Worm (Caenorhabditis elegans) whole organism, L2 larva: ENCODE measurements around the gene srh-166.

Experiments used
- C34F6.9 ChIP-seq: fragments of 150-350 bp; optimal IDR thresholded peaks from 2 replicates; lab custom pipeline; 2014; ENCODE audit warnings: missing biosample characterization, missing genetic modification characterization
- F13H6.1 ChIP-seq: sonication (generic microtip); optimal IDR thresholded peaks from 2 replicates; lab custom pipeline; 2016; ENCODE audit warnings: missing genetic modification characterization, missing compliant biosample characterization
- R02D3.7 ChIP-seq: fragments of 150-350 bp; optimal IDR thresholded peaks from 2 replicates; lab custom pipeline; 2014; ENCODE audit warnings: missing biosample characterization, missing genetic modification characterization
- Y55F3AM.14 ChIP-seq: fragments of 200-800 bp; sonication (Bioruptor generic); optimal IDR thresholded peaks from 2 replicates; lab custom pipeline; 2018; ENCODE audit warnings: mild to moderate bottlenecking, missing genetic modification characterization, missing compliant biosample characterization
- ZK546.5 ChIP-seq: sonication (generic microtip); optimal IDR thresholded peaks from 2 replicates; lab custom pipeline; 2017; ENCODE audit warnings: missing biosample characterization, missing genetic modification characterization
- aly-2 ChIP-seq: fragments of 150-350 bp; optimal IDR thresholded peaks from 2 replicates; lab custom pipeline; 2014; ENCODE audit warnings: missing biosample characterization, missing genetic modification characterization
- ama-1 ChIP-seq: fragments of 150-350 bp; optimal IDR thresholded peaks from 2 replicates; lab custom pipeline; 2018; ENCODE audit warnings: inconsistent platforms
- blmp-1 ChIP-seq: sonication (generic microtip); optimal IDR thresholded peaks from 2 replicates; lab custom pipeline; 2017; ENCODE audit warnings: missing genetic modification characterization, mild to moderate bottlenecking, missing compliant biosample characterization, antibody characterized with exemption, moderate library complexity; ENCODE audit not compliant: insufficient read depth
- ceh-16 ChIP-seq: fragments of 150-350 bp; optimal IDR thresholded peaks from 2 replicates; lab custom pipeline; 2014; ENCODE audit warnings: missing biosample characterization, missing genetic modification characterization
- ceh-82 ChIP-seq: fragments of 150-350 bp; optimal IDR thresholded peaks from 2 replicates; lab custom pipeline; 2014; ENCODE audit warnings: missing biosample characterization, missing genetic modification characterization
- crh-2 ChIP-seq: sonication (generic microtip); optimal IDR thresholded peaks from 2 replicates; lab custom pipeline; 2017; ENCODE audit warnings: missing biosample characterization, missing genetic modification characterization
- dmd-4 ChIP-seq: sonication (generic microtip); optimal IDR thresholded peaks from 2 replicates; lab custom pipeline; 2017; ENCODE audit warnings: missing biosample characterization, missing genetic modification characterization
- egl-27 ChIP-seq: sonication (generic microtip); optimal IDR thresholded peaks from 3 replicates; lab custom pipeline; 2017; ENCODE audit warnings: missing biosample characterization, missing genetic modification reagents, missing genetic modification characterization
- elt-1 ChIP-seq: fragments of 150-350 bp; optimal IDR thresholded peaks from 2 replicates; lab custom pipeline; 2014; ENCODE audit warnings: missing biosample characterization, missing genetic modification characterization
- fos-1 ChIP-seq: fragments of 150-350 bp; optimal IDR thresholded peaks from 2 replicates; lab custom pipeline; 2014; ENCODE audit warnings: missing biosample characterization, missing genetic modification characterization
- gmeb-1 ChIP-seq: fragments of 150-350 bp; optimal IDR thresholded peaks from 2 replicates; lab custom pipeline; 2014; ENCODE audit warnings: missing biosample characterization, missing genetic modification characterization
- lin-11 ChIP-seq: fragments of 150-350 bp; sonication (generic microtip); optimal IDR thresholded peaks from 2 replicates; lab custom pipeline; 2014; ENCODE audit warnings: missing biosample characterization, missing genetic modification characterization, inconsistent platforms, mixed read lengths
- lin-13 ChIP-seq: fragments of 150-350 bp; optimal IDR thresholded peaks from 2 replicates; lab custom pipeline; 2014; ENCODE audit warnings: missing biosample characterization, missing genetic modification reagents, missing genetic modification characterization
- lin-39 ChIP-seq: fragments of 150-350 bp; optimal IDR thresholded peaks from 2 replicates; lab custom pipeline; 2014; ENCODE audit warnings: missing biosample characterization, missing genetic modification reagents, missing genetic modification characterization
- lsy-2 ChIP-seq, 2 experiments: fragments of 150-350 bp in 1 of 2; sonication (generic microtip) in 1 of 2; optimal IDR thresholded peaks; 2 replicates each; lab custom pipeline; 2014 to 2017; ENCODE audit warnings: missing biosample characterization in 2 of 2, missing genetic modification characterization in 2 of 2
- mab-5 ChIP-seq: fragments of 150-350 bp; optimal IDR thresholded peaks from 2 replicates; lab custom pipeline; 2014; ENCODE audit warnings: missing biosample characterization, missing genetic modification characterization
- mdl-1 ChIP-seq, 2 experiments: fragments of 150-350 bp in 1 of 2; sonication (generic microtip) in 1 of 2; optimal IDR thresholded peaks; 2 replicates each; lab custom pipeline; 2017; ENCODE audit warnings: missing biosample characterization in 2 of 2, missing genetic modification characterization in 2 of 2
- nhr-10 ChIP-seq: sonication (generic microtip); optimal IDR thresholded peaks from 2 replicates; lab custom pipeline; 2017; ENCODE audit warnings: missing biosample characterization, missing genetic modification characterization
- nhr-11 ChIP-seq: fragments of 150-350 bp; optimal IDR thresholded peaks from 2 replicates; lab custom pipeline; 2014; ENCODE audit warnings: missing biosample characterization, missing genetic modification characterization
- nhr-12 ChIP-seq: fragments of 150-350 bp; optimal IDR thresholded peaks from 2 replicates; lab custom pipeline; 2014; ENCODE audit warnings: missing biosample characterization, missing genetic modification characterization
- nhr-129 ChIP-seq: fragments of 150-350 bp; optimal IDR thresholded peaks from 2 replicates; lab custom pipeline; 2014; ENCODE audit warnings: missing biosample characterization, missing genetic modification characterization
- nhr-21 ChIP-seq: fragments of 150-350 bp; optimal IDR thresholded peaks from 2 replicates; lab custom pipeline; 2014; ENCODE audit warnings: missing biosample characterization, missing genetic modification characterization
- nhr-23 ChIP-seq: fragments of 150-350 bp; optimal IDR thresholded peaks from 2 replicates; lab custom pipeline; 2014; ENCODE audit warnings: missing biosample characterization, missing genetic modification reagents, missing genetic modification characterization
- nhr-237 ChIP-seq: fragments of 150-350 bp; optimal IDR thresholded peaks from 2 replicates; lab custom pipeline; 2014; ENCODE audit warnings: missing biosample characterization, missing genetic modification characterization
- nhr-25 ChIP-seq: fragments of 150-350 bp; sonication (generic microtip); optimal IDR thresholded peaks from 3 replicates; lab custom pipeline; 2014; ENCODE audit warnings: missing biosample characterization, missing genetic modification characterization
- nhr-6 ChIP-seq: fragments of 150-350 bp; optimal IDR thresholded peaks from 2 replicates; lab custom pipeline; 2014; ENCODE audit warnings: missing biosample characterization, missing genetic modification characterization
- nhr-77 ChIP-seq: fragments of 150-350 bp; optimal IDR thresholded peaks from 2 replicates; lab custom pipeline; 2014; ENCODE audit warnings: missing biosample characterization, missing genetic modification characterization
- peb-1 ChIP-seq: fragments of 150-350 bp; optimal IDR thresholded peaks from 2 replicates; lab custom pipeline; 2014; ENCODE audit warnings: missing biosample characterization, missing genetic modification characterization
- sem-4 ChIP-seq: fragments of 150-350 bp; optimal IDR thresholded peaks from 2 replicates; lab custom pipeline; 2014; ENCODE audit warnings: missing biosample characterization, missing genetic modification reagents, missing genetic modification characterization
- skn-1 ChIP-seq: sonication (generic microtip); optimal IDR thresholded peaks from 2 replicates; lab custom pipeline; 2017; ENCODE audit warnings: missing biosample characterization, missing genetic modification characterization
- sma-3 ChIP-seq: sonication (generic microtip); optimal IDR thresholded peaks from 2 replicates; lab custom pipeline; 2016; ENCODE audit warnings: missing genetic modification reagents, missing genetic modification characterization, missing compliant biosample characterization
- sma-9 ChIP-seq, 2 experiments: fragments of 150-350 bp in 1 of 2; sonication (generic microtip) in 1 of 2; optimal IDR thresholded peaks; 2 replicates each; lab custom pipeline; 2014 to 2016; ENCODE audit warnings: missing genetic modification characterization in 2 of 2, mild to moderate bottlenecking in 1 of 2, missing biosample characterization in 1 of 2, missing compliant biosample characterization in 1 of 2, missing genetic modification reagents in 1 of 2, moderate library complexity in 1 of 2
- snpc-4 ChIP-seq: fragments of 150-350 bp; optimal IDR thresholded peaks from 2 replicates; lab custom pipeline; 2014; ENCODE audit warnings: missing biosample characterization, missing genetic modification characterization
- unc-39 ChIP-seq: fragments of 150-350 bp; optimal IDR thresholded peaks from 2 replicates; lab custom pipeline; 2014; ENCODE audit warnings: missing biosample characterization, missing genetic modification characterization
- unc-55 ChIP-seq: fragments of 150-350 bp; sonication (generic microtip); optimal IDR thresholded peaks from 3 replicates; lab custom pipeline; 2014; ENCODE audit warnings: missing biosample characterization, missing genetic modification reagents, missing genetic modification characterization
- unc-62 ChIP-seq: fragments of 150-350 bp; optimal IDR thresholded peaks from 2 replicates; lab custom pipeline; 2014; ENCODE audit warnings: missing biosample characterization, missing genetic modification reagents, missing genetic modification characterization
- ztf-1 ChIP-seq: fragments of 200-800 bp; sonication (Bioruptor generic); conservative IDR thresholded peaks from 2 replicates; pipeline ENCODE4 v1.3.6; 2022; ENCODE audit warnings: missing genetic modification characterization, missing compliant biosample characterization
- ztf-11 ChIP-seq: sonication (generic microtip); optimal IDR thresholded peaks from 2 replicates; lab custom pipeline; 2017; ENCODE audit warnings: missing biosample characterization, missing genetic modification characterization

Gene srh-166

ce11 chrV:20498980-20499379, 26.7 kb downstream of the srh-166 start, which contains the start of gene dct-16:
dct-16 (minus strand) TSS chrV:20499057.
- TF ChIP-seq sma-9 (GFP tag; optimal IDR thresholded peaks at IDR 0.05; lab: Kevin White, UChicago) (peak; percentile 68), sma-9 (tag; optimal IDR thresholded peaks at IDR 0.05; lab: Kevin White, UChicago) (no peak), skn-1 (tag; lab: Kevin White, UChicago) (no peak), dmd-4 (no peak), sem-4 (tag; lab: Kevin White, UChicago) (no peak), nhr-21 (no peak), nhr-23 (no peak), snpc-4 (tag; lab: Kevin White, UChicago) (no peak), crh-2 (tag; lab: Kevin White, UChicago) (peak; percentile 74), nhr-10 (tag; lab: Kevin White, UChicago) (no peak), nhr-129 (tag; lab: Kevin White, UChicago) (no peak), C34F6.9 (tag; lab: Kevin White, UChicago) (no peak), ceh-82 (tag; lab: Kevin White, UChicago) (no peak), fos-1 (peak; percentile 58), aly-2 (no peak), ztf-11 (no peak), F13H6.1 (tag; lab: Kevin White, UChicago) (peak; percentile 5), gmeb-1 (tag; lab: Kevin White, UChicago) (peak; percentile 15), mdl-1 (tag; optimal IDR thresholded peaks at IDR 0.05; lab: Kevin White, UChicago) (peak in 1 of 2 experiments; percentile 29)

ce11 chrV:20497537-20497936, 28.1 kb downstream of the srh-166 start:
- peak; percentile 31 for TF ChIP-seq fos-1
- TF ChIP-seq crh-2 (tag; lab: Kevin White, UChicago), result peak; percentile 26
- no peak for TF ChIP-seq nhr-237

ce11 chrV:20493271-20494231, 32.1 kb downstream of the srh-166 start, which contains the start of gene B0250.5:
B0250.5 (plus strand) TSS chrV:20493924.
- peak; percentile 65 for TF ChIP-seq C34F6.9 (tag; lab: Kevin White, UChicago)
- TF ChIP-seq egl-27 (tag; lab: Kevin White, UChicago), result no peak
- no peak for TF ChIP-seq Y55F3AM.14
- TF ChIP-seq ceh-16, result no peak
- TF ChIP-seq crh-2 (tag; lab: Kevin White, UChicago), result peak; percentile 69
- no peak for TF ChIP-seq sem-4 (tag; lab: Kevin White, UChicago)
- no peak for TF ChIP-seq elt-1
- TF ChIP-seq lin-11 (tag; lab: Kevin White, UChicago), result no peak
- TF ChIP-seq unc-62 (GFP tag; lab: Kevin White, UChicago), result no peak
- no peak for TF ChIP-seq nhr-21
- no peak for TF ChIP-seq nhr-10 (tag; lab: Kevin White, UChicago)
- peak; percentile 70 for TF ChIP-seq unc-55 (GFP tag; lab: Kevin White, UChicago)
- no peak for TF ChIP-seq ceh-82 (tag; lab: Kevin White, UChicago)
- TF ChIP-seq nhr-25 (tag; lab: Kevin White, UChicago), result peak; percentile 21
- TF ChIP-seq ama-1 (lab: Kevin White, UChicago), result no peak
- TF ChIP-seq F13H6.1 (tag; lab: Kevin White, UChicago), result peak; percentile 10
- no peak for TF ChIP-seq mdl-1 (tag; optimal IDR thresholded peaks at IDR 0.05; lab: Kevin White, UChicago)
- no peak for TF ChIP-seq unc-39 (tag; lab: Kevin White, UChicago)
- TF ChIP-seq ZK546.5, result no peak
- no peak for TF ChIP-seq ztf-11
- no peak for TF ChIP-seq peb-1 (tag; lab: Kevin White, UChicago)
- peak; percentile 37 for TF ChIP-seq sma-3 (GFP tag; lab: Kevin White, UChicago)
- TF ChIP-seq gmeb-1 (tag; lab: Kevin White, UChicago), result peak; percentile 20
- no peak for TF ChIP-seq ztf-1 (GFP tag; lab: Robert Waterston, UW)
- TF ChIP-seq nhr-12 (tag; lab: Kevin White, UChicago), result no peak
- TF ChIP-seq lin-39 (tag; lab: Kevin White, UChicago), result no peak
- no peak for TF ChIP-seq nhr-11 (tag; lab: Kevin White, UChicago)
- TF ChIP-seq snpc-4 (tag; lab: Kevin White, UChicago), result no peak
- TF ChIP-seq aly-2, result no peak
- no peak for TF ChIP-seq blmp-1 (tag; lab: Kevin White, UChicago)
- peak; percentile 13 for TF ChIP-seq lin-13 (GFP tag; lab: Kevin White, UChicago)
- TF ChIP-seq mab-5 (tag; lab: Kevin White, UChicago), result no peak
- TF ChIP-seq nhr-6, result no peak
- no peak for TF ChIP-seq nhr-77
- no peak for TF ChIP-seq sma-9 (GFP tag; optimal IDR thresholded peaks at IDR 0.05; lab: Kevin White, UChicago)
- TF ChIP-seq sma-9 (tag; optimal IDR thresholded peaks at IDR 0.05; lab: Kevin White, UChicago), result no peak
- no peak for TF ChIP-seq nhr-23
- no peak for TF ChIP-seq skn-1 (tag; lab: Kevin White, UChicago)
- TF ChIP-seq lsy-2 (tag; optimal IDR thresholded peaks at IDR 0.05; lab: Kevin White, UChicago), result peak; percentile 56 to 66
- no peak for TF ChIP-seq R02D3.7 (tag; lab: Kevin White, UChicago)
- no peak for TF ChIP-seq dmd-4
